Worm (Caenorhabditis elegans) whole organism, L2 larva: ENCODE measurements around the gene F49C12.1.
"Not testable (repeated sequence)": the region's sequence is repeated elsewhere in the genome, so short reads cannot be mapped to it uniquely, and the experiment has no call there.

Experiments used
- C34F6.9 ChIP-seq: fragments of 150-350 bp; optimal IDR thresholded peaks from 2 replicates; lab custom pipeline; 2014; ENCODE audit warnings: missing biosample characterization, missing genetic modification characterization
- R02D3.7 ChIP-seq: fragments of 150-350 bp; optimal IDR thresholded peaks from 2 replicates; lab custom pipeline; 2014; ENCODE audit warnings: missing biosample characterization, missing genetic modification characterization
- ZK546.5 ChIP-seq: sonication (generic microtip); optimal IDR thresholded peaks from 2 replicates; lab custom pipeline; 2017; ENCODE audit warnings: missing biosample characterization, missing genetic modification characterization
- ama-1 ChIP-seq: fragments of 150-350 bp; optimal IDR thresholded peaks from 2 replicates; lab custom pipeline; 2018; ENCODE audit warnings: inconsistent platforms
- blmp-1 ChIP-seq: sonication (generic microtip); optimal IDR thresholded peaks from 2 replicates; lab custom pipeline; 2017; ENCODE audit warnings: missing genetic modification characterization, mild to moderate bottlenecking, missing compliant biosample characterization, antibody characterized with exemption, moderate library complexity; ENCODE audit not compliant: insufficient read depth
- dmd-4 ChIP-seq: sonication (generic microtip); optimal IDR thresholded peaks from 2 replicates; lab custom pipeline; 2017; ENCODE audit warnings: missing biosample characterization, missing genetic modification characterization
- egl-27 ChIP-seq: sonication (generic microtip); optimal IDR thresholded peaks from 3 replicates; lab custom pipeline; 2017; ENCODE audit warnings: missing biosample characterization, missing genetic modification reagents, missing genetic modification characterization
- elt-3 ChIP-seq: sonication (generic microtip); optimal IDR thresholded peaks from 2 replicates; lab custom pipeline; 2017; ENCODE audit warnings: missing biosample characterization, missing genetic modification characterization
- lin-39 ChIP-seq: fragments of 150-350 bp; optimal IDR thresholded peaks from 2 replicates; lab custom pipeline; 2014; ENCODE audit warnings: missing biosample characterization, missing genetic modification reagents, missing genetic modification characterization
- lsy-2 ChIP-seq, 2 experiments: fragments of 150-350 bp in 1 of 2; sonication (generic microtip) in 1 of 2; optimal IDR thresholded peaks; 2 replicates each; lab custom pipeline; 2014 to 2017; ENCODE audit warnings: missing biosample characterization in 2 of 2, missing genetic modification characterization in 2 of 2
- nhr-11 ChIP-seq: fragments of 150-350 bp; optimal IDR thresholded peaks from 2 replicates; lab custom pipeline; 2014; ENCODE audit warnings: missing biosample characterization, missing genetic modification characterization
- nhr-23 ChIP-seq: fragments of 150-350 bp; optimal IDR thresholded peaks from 2 replicates; lab custom pipeline; 2014; ENCODE audit warnings: missing biosample characterization, missing genetic modification reagents, missing genetic modification characterization
- nhr-25 ChIP-seq: fragments of 150-350 bp; sonication (generic microtip); optimal IDR thresholded peaks from 3 replicates; lab custom pipeline; 2014; ENCODE audit warnings: missing biosample characterization, missing genetic modification characterization
- nhr-77 ChIP-seq: fragments of 150-350 bp; optimal IDR thresholded peaks from 2 replicates; lab custom pipeline; 2014; ENCODE audit warnings: missing biosample characterization, missing genetic modification characterization
- peb-1 ChIP-seq: fragments of 150-350 bp; optimal IDR thresholded peaks from 2 replicates; lab custom pipeline; 2014; ENCODE audit warnings: missing biosample characterization, missing genetic modification characterization
- skn-1 ChIP-seq: sonication (generic microtip); optimal IDR thresholded peaks from 2 replicates; lab custom pipeline; 2017; ENCODE audit warnings: missing biosample characterization, missing genetic modification characterization
- unc-39 ChIP-seq: fragments of 150-350 bp; optimal IDR thresholded peaks from 2 replicates; lab custom pipeline; 2014; ENCODE audit warnings: missing biosample characterization, missing genetic modification characterization
- unc-55 ChIP-seq: fragments of 150-350 bp; sonication (generic microtip); optimal IDR thresholded peaks from 3 replicates; lab custom pipeline; 2014; ENCODE audit warnings: missing biosample characterization, missing genetic modification reagents, missing genetic modification characterization
- zag-1 ChIP-seq: fragments of 150-350 bp; optimal IDR thresholded peaks from 2 replicates; lab custom pipeline; 2014; ENCODE audit warnings: missing biosample characterization, missing genetic modification characterization
- ztf-1 ChIP-seq: fragments of 200-800 bp; sonication (Bioruptor generic); conservative IDR thresholded peaks from 2 replicates; pipeline ENCODE4 v1.3.6; 2022; ENCODE audit warnings: missing genetic modification characterization, missing compliant biosample characterization

The F49C12.1 gene

DNA sequence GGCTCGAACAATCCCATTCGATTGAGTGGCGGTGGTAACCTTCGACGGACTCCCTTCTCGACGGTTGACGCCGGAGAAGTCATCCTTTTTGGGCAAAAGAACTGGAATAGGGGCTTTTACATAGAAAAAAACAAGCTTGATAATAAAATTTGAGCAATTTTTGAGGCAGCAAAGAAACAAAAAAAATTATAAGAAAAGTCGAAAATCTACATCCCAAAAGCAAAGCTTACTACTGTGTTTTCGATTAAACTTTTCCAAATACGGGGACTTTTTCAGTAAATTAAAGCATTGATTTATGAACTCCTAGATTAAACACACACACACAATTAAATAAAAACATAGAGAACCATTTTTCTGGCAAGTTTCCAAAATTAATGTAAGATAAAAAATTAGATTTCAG lies 40.1 kb downstream of the F49C12.1 start, which contains the start of gene Y11D7A.9:
Y11D7A.9 (minus strand) TSS at position 101 of the 400 bp plus-strand sequence.
- TF ChIP-seq dmd-4 (tag; lab: Kevin White, UChicago): no peak
- TF ChIP-seq egl-27 (tag; lab: Kevin White, UChicago): no peak
- no peak for TF ChIP-seq ama-1 (lab: Kevin White, UChicago)
- TF ChIP-seq blmp-1 (tag; lab: Kevin White, UChicago): no peak
- TF ChIP-seq nhr-77: no peak
- TF ChIP-seq peb-1 (tag; lab: Kevin White, UChicago): no peak
- TF ChIP-seq ZK546.5: no peak
- no peak for TF ChIP-seq nhr-25

ce11 chrIV:9251079-9251478 lies 45.1 kb downstream of the F49C12.1 start, which contains the start of gene Y11D7A.8:
Y11D7A.8 (plus strand) TSS chrIV:9251379.
- TF ChIP-seq skn-1 (tag; lab: Kevin White, UChicago): no peak
- no peak for TF ChIP-seq R02D3.7
- TF ChIP-seq peb-1 (tag; lab: Kevin White, UChicago): no peak
- TF ChIP-seq lin-39 (tag; lab: Kevin White, UChicago): no peak
- TF ChIP-seq C34F6.9: no peak
- no peak for TF ChIP-seq ama-1 (lab: Kevin White, UChicago)

- not testable (repeated sequence) for TF ChIP-seq unc-55 (GFP tag; lab: Kevin White, UChicago); elt-3 (tag; lab: Kevin White, UChicago); egl-27 (tag; lab: Kevin White, UChicago)
Observed at ce11 chrIV:9249219-9249618, 46.9 kb downstream of the F49C12.1 start, which contains the start of gene Y11D7A.7. Y11D7A.7 (plus strand) TSS chrIV:9249519.

- TF ChIP-seq nhr-23 (tag; lab: Kevin White, UChicago): no peak
- no peak for TF ChIP-seq nhr-25
- no peak for TF ChIP-seq ztf-1
- no peak for TF ChIP-seq unc-39 (tag; lab: Kevin White, UChicago)
- TF ChIP-seq zag-1 (tag; lab: Kevin White, UChicago): no peak
- no peak for TF ChIP-seq nhr-77
- TF ChIP-seq unc-55 (GFP tag; lab: Kevin White, UChicago): no peak
- no peak for TF ChIP-seq nhr-11
- TF ChIP-seq lsy-2 (tag; optimal IDR thresholded peaks at IDR 0.05; lab: Kevin White, UChicago): no peak
Observed at ce11 chrIV:9245423-9245822, 50.7 kb downstream of the F49C12.1 start, which contains the start of gene Y11D7A.5. Y11D7A.5 (minus strand) TSS chrIV:9245523.
